Worm (Caenorhabditis elegans) whole organism, late embryonic: ENCODE data around the gene wht-7.
A peak's percentile ranks its signal among the peaks of the same experiment; 100 is the strongest.

Experiments used
- C08G9.2 ChIP-seq: sonication (generic microtip); optimal IDR thresholded peaks from 2 replicates; lab custom pipeline; 2016; ENCODE audit warnings: mild to moderate bottlenecking, missing genetic modification characterization, moderate library complexity, missing compliant biosample characterization
- F13H6.1 ChIP-seq: sonication (generic microtip); optimal IDR thresholded peaks from 2 replicates; lab custom pipeline; 2016; ENCODE audit warnings: missing genetic modification characterization, missing compliant biosample characterization
- K09A11.1 ChIP-seq: sonication (generic microtip); optimal IDR thresholded peaks from 2 replicates; lab custom pipeline; 2017; ENCODE audit warnings: antibody characterized with exemption, mild to moderate bottlenecking, missing genetic modification characterization, missing compliant biosample characterization; ENCODE audit not compliant: insufficient read depth
- T23F11.4 ChIP-seq: fragments of 200-800 bp; sonication (Bioruptor generic); optimal IDR thresholded peaks from 2 replicates; lab custom pipeline; 2018; ENCODE audit warnings: mild to moderate bottlenecking, missing genetic modification characterization, missing compliant biosample characterization
- ceh-14 ChIP-seq: sonication (generic microtip); optimal IDR thresholded peaks from 2 replicates; lab custom pipeline; 2016; ENCODE audit warnings: missing genotype, missing genetic modification characterization, missing compliant biosample characterization
- ceh-18 ChIP-seq: sonication (generic microtip); optimal IDR thresholded peaks from 2 replicates; lab custom pipeline; 2016; ENCODE audit warnings: missing genetic modification characterization, missing compliant biosample characterization
- ceh-24 ChIP-seq: sonication (generic microtip); optimal IDR thresholded peaks from 2 replicates; lab custom pipeline; 2016; ENCODE audit warnings: mild to moderate bottlenecking, missing genetic modification characterization, missing compliant biosample characterization
- ceh-30 ChIP-seq: fragments of 150-350 bp; optimal IDR thresholded peaks from 2 replicates; lab custom pipeline; 2014; ENCODE audit warnings: missing biosample characterization, missing genetic modification characterization
- ceh-48 ChIP-seq: sonication (generic microtip); optimal IDR thresholded peaks from 2 replicates; lab custom pipeline; 2016; ENCODE audit warnings: missing genetic modification characterization, inconsistent platforms, missing compliant biosample characterization
- dmd-4 ChIP-seq: sonication (generic microtip); optimal IDR thresholded peaks from 2 replicates; lab custom pipeline; 2016; ENCODE audit warnings: borderline replicate concordance, missing genetic modification characterization, missing compliant biosample characterization
- dve-1 ChIP-seq: sonication (generic microtip); optimal IDR thresholded peaks from 2 replicates; lab custom pipeline; 2017; ENCODE audit warnings: antibody characterized with exemption, mild to moderate bottlenecking, missing genetic modification characterization, missing compliant biosample characterization
- elt-2 ChIP-seq: sonication (generic microtip); optimal IDR thresholded peaks from 2 replicates; lab custom pipeline; 2016; ENCODE audit warnings: missing genetic modification reagents, missing genetic modification characterization, missing compliant biosample characterization
- eyg-1 ChIP-seq: sonication (generic microtip); optimal IDR thresholded peaks from 2 replicates; lab custom pipeline; 2016; ENCODE audit warnings: missing genotype, missing genetic modification characterization, missing compliant biosample characterization
- fkh-6 ChIP-seq: sonication (generic microtip); optimal IDR thresholded peaks from 2 replicates; lab custom pipeline; 2016; ENCODE audit warnings: missing genetic modification characterization, missing compliant biosample characterization
- gmeb-2 ChIP-seq: sonication (generic microtip); optimal IDR thresholded peaks from 2 replicates; lab custom pipeline; 2016; ENCODE audit warnings: missing genetic modification characterization, inconsistent platforms, missing compliant biosample characterization
- hlh-15 ChIP-seq: sonication (generic microtip); optimal IDR thresholded peaks from 2 replicates; lab custom pipeline; 2016; ENCODE audit warnings: missing genetic modification characterization, missing compliant biosample characterization
- hlh-6 ChIP-seq: sonication (generic microtip); optimal IDR thresholded peaks from 2 replicates; lab custom pipeline; 2016; ENCODE audit warnings: missing genotype, missing genetic modification characterization, missing compliant biosample characterization
- lin-11 ChIP-seq: fragments of 200-800 bp; sonication (Bioruptor generic); optimal IDR thresholded peaks from 2 replicates; lab custom pipeline; 2018; ENCODE audit warnings: mild to moderate bottlenecking, missing genetic modification characterization, missing compliant biosample characterization
- npax-4 ChIP-seq: sonication (generic microtip); optimal IDR thresholded peaks from 2 replicates; lab custom pipeline; 2016; ENCODE audit warnings: missing genetic modification characterization, missing compliant biosample characterization
- odd-2 ChIP-seq: sonication (generic microtip); optimal IDR thresholded peaks from 2 replicates; lab custom pipeline; 2017; ENCODE audit warnings: antibody characterized with exemption, mild to moderate bottlenecking, missing genetic modification characterization, missing compliant biosample characterization
- pag-3 ChIP-seq: sonication (generic microtip); optimal IDR thresholded peaks from 2 replicates; lab custom pipeline; 2016; ENCODE audit warnings: missing compliant biosample characterization, missing genetic modification characterization, borderline replicate concordance
- pat-9 ChIP-seq: fragments of 200-800 bp; sonication (Bioruptor generic); optimal IDR thresholded peaks from 2 replicates; lab custom pipeline; 2018; ENCODE audit warnings: mild to moderate bottlenecking, missing genetic modification characterization, moderate library complexity, missing compliant biosample characterization
- pha-4 ChIP-seq: fragments of 150-350 bp; optimal IDR thresholded peaks from 2 replicates; lab custom pipeline; 2018; ENCODE audit warnings: missing biosample characterization, missing genetic modification reagents, missing genetic modification characterization
- pros-1 ChIP-seq: fragments of 150-350 bp; optimal IDR thresholded peaks from 2 replicates; lab custom pipeline; 2014; ENCODE audit warnings: missing biosample characterization, missing genetic modification reagents, missing genetic modification characterization
- rnt-1 ChIP-seq: sonication (generic microtip); optimal IDR thresholded peaks from 2 replicates; lab custom pipeline; 2016; ENCODE audit warnings: missing genetic modification characterization, missing compliant biosample characterization
- sdc-2 ChIP-seq: sonication (generic microtip); optimal IDR thresholded peaks from 2 replicates; lab custom pipeline; 2016; ENCODE audit warnings: missing genotype, missing genetic modification characterization, missing compliant biosample characterization
- tbx-2 ChIP-seq: sonication (generic microtip); optimal IDR thresholded peaks from 2 replicates; lab custom pipeline; 2016; ENCODE audit warnings: missing genetic modification characterization, missing compliant biosample characterization
- ttx-3 ChIP-seq: sonication (generic microtip); optimal IDR thresholded peaks from 2 replicates; lab custom pipeline; 2016; ENCODE audit warnings: missing genetic modification reagents, missing genetic modification characterization, missing compliant biosample characterization
- unc-3 ChIP-seq, 2 experiments: fragments of 200-800 bp in 1 of 2; sonication (Bioruptor generic) in 1 of 2; sonication (generic microtip) in 1 of 2; conservative IDR thresholded peaks in 1 of 2; optimal IDR thresholded peaks in 1 of 2; 2 replicates each; pipeline versions ENCODE4 v1.3.6 to Lab custom; 2016 to 2022; ENCODE audit warnings: missing compliant biosample characterization in 2 of 2, missing genetic modification characterization in 2 of 2, missing genetic modification reagents in 1 of 2
- unc-42 ChIP-seq: sonication (generic microtip); optimal IDR thresholded peaks from 2 replicates; lab custom pipeline; 2016; ENCODE audit warnings: missing genotype, missing genetic modification characterization, missing compliant biosample characterization
- ztf-16 ChIP-seq: sonication (generic microtip); optimal IDR thresholded peaks from 2 replicates; lab custom pipeline; 2017; ENCODE audit warnings: missing genetic modification characterization, missing compliant biosample characterization

The wht-7 gene

ce11 chrIII:6188020-6188419 lies 38.6 kb upstream of the wht-7 start:
- TF ChIP-seq unc-42 (tag; lab: Kevin White, UChicago), result peak; percentile 9
- TF ChIP-seq, all 69 proteins: peak for 1; not testable (repeated sequence) for 68

ce11 chrIII:6183118-6183517 lies 33.7 kb upstream of the wht-7 start, which contains the start of gene nas-28:
TSS of gene nas-28 (minus strand) at chrIII:6183218.
- no peak for TF ChIP-seq lin-11 (tag; lab: Kevin White, UChicago)
- TF ChIP-seq hlh-15 (tag; lab: Kevin White, UChicago), result no peak
- no peak for TF ChIP-seq tbx-2 (tag; lab: Kevin White, UChicago)
- TF ChIP-seq T23F11.4 (GFP tag; lab: Kevin White, UChicago), result no peak
- TF ChIP-seq ztf-16, result no peak
- TF ChIP-seq hlh-6 (tag; lab: Kevin White, UChicago), result no peak
- no peak for TF ChIP-seq npax-4 (tag; lab: Kevin White, UChicago)
- TF ChIP-seq F13H6.1, result no peak
- no peak for TF ChIP-seq pat-9
- TF ChIP-seq rnt-1, result no peak
- TF ChIP-seq unc-3 (GFP tag; conservative IDR thresholded peaks at IDR 0.05; lab: Robert Waterston, UW), result no peak
- TF ChIP-seq unc-3 (tag; optimal IDR thresholded peaks at IDR 0.05; lab: Kevin White, UChicago), result no peak
- no peak for TF ChIP-seq ceh-48 (tag; lab: Kevin White, UChicago)
- TF ChIP-seq sdc-2 (tag; lab: Kevin White, UChicago), result no peak
- no peak for TF ChIP-seq ceh-18 (tag; lab: Kevin White, UChicago)
- no peak for TF ChIP-seq dve-1 (tag; lab: Kevin White, UChicago)
- TF ChIP-seq ceh-14, result no peak
- no peak for TF ChIP-seq gmeb-2 (tag; lab: Kevin White, UChicago)

ce11 chrIII:6180294-6180693 lies 30.9 kb upstream of the wht-7 start:
- TF ChIP-seq eyg-1 (tag; lab: Kevin White, UChicago) (no peak), C08G9.2 (tag; lab: Kevin White, UChicago) (no peak), elt-2 (tag; lab: Kevin White, UChicago) (peak; percentile 20)
- TF ChIP-seq, all 69 proteins: peak for 1

- TF ChIP-seq pag-3 (tag; lab: Kevin White, UChicago), result no peak
- TF ChIP-seq dmd-4 (tag; lab: Kevin White, UChicago), result no peak
- TF ChIP-seq eyg-1 (tag; lab: Kevin White, UChicago), result no peak
- no peak for TF ChIP-seq K09A11.1 (tag; lab: Kevin White, UChicago)
- no peak for TF ChIP-seq pha-4 (tag; lab: Kevin White, UChicago)
- no peak for TF ChIP-seq ceh-24 (tag; lab: Kevin White, UChicago)
- TF ChIP-seq fkh-6, result no peak
Observed at ce11 chrIII:6179062-6179461, 29.7 kb upstream of the wht-7 start.

- TF ChIP-seq dmd-4 (tag; lab: Kevin White, UChicago), result no peak
- TF ChIP-seq odd-2 (tag; lab: Kevin White, UChicago), result no peak
- no peak for TF ChIP-seq K09A11.1 (tag; lab: Kevin White, UChicago)
- no peak for TF ChIP-seq dve-1 (tag; lab: Kevin White, UChicago)
Observed at ce11 chrIII:6178586-6178985, 29.2 kb upstream of the wht-7 start, which contains the start of gene F42A10.7. TSS of gene F42A10.7 (minus strand) at chrIII:6178686.

- TF ChIP-seq ttx-3 (tag; lab: Kevin White, UChicago) (no peak), pag-3 (tag; lab: Kevin White, UChicago) (no peak), pros-1 (tag; lab: Kevin White, UChicago) (no peak), dmd-4 (tag; lab: Kevin White, UChicago) (no peak), ceh-30 (no peak)
Observed at ce11 chrIII:6177631-6178030, 28.2 kb upstream of the wht-7 start.
